Worm (Caenorhabditis elegans): ENCODE results near the gene srw-14.

srw-14 gene

ce11 chrV:15190903-15191302 is 34.8 kb upstream of the srw-14 start, which contains the start of gene Y75B12B.11 (continued):
- TF ChIP-seq F55B11.4 (tag; optimal IDR thresholded peaks at IDR 0.05; ENCODE audit: borderline replicate concordance, insufficient read depth) (no peak), ztf-6 (GFP tag; IDR thresholded peaks at IDR 0.05) (0 out of 2 replicates have a peak, but pooled peaks have one; percentile 75), F57C9.4 (tag; optimal IDR thresholded peaks at IDR 0.05) (peak; percentile 91), chd-7 (tag; optimal IDR thresholded peaks at IDR 0.05) (peak; percentile 97), nfya-2 (GFP tag; IDR thresholded peaks at IDR 0.05) (peak; percentile 90; the same call in 1 of the 2 replicates), attf-5 (GFP tag; optimal IDR thresholded peaks at IDR 0.05) (peak; percentile 89), hmg-1.2 (GFP tag; IDR thresholded peaks at IDR 0.05) (peak; percentile 85), ceh-27 (GFP tag; optimal IDR thresholded peaks at IDR 0.05) (peak; percentile 85), let-607 (tag; optimal IDR thresholded peaks at IDR 0.05) (peak; percentile 66 to 83), rpc-1 (optimal IDR thresholded peaks at IDR 0.05) (peak; percentile 97), rpc-1 (tag; optimal IDR thresholded peaks at IDR 0.05) (peak; percentile 97), madf-10 (tag; optimal IDR thresholded peaks at IDR 0.05) (peak; percentile 87), aptf-3 (GFP tag; IDR thresholded peaks at IDR 0.05) (peak; percentile 96), nhr-179 (tag; optimal IDR thresholded peaks at IDR 0.05) (peak; percentile 81), tbx-9 (tag; optimal IDR thresholded peaks at IDR 0.05; ENCODE audit: borderline replicate concordance) (peak; percentile 90), bed-1 (GFP tag; IDR thresholded peaks at IDR 0.05) (peak; percentile 94; the same call in 1 of the 2 replicates), fkh-3 (tag; optimal IDR thresholded peaks at IDR 0.05) (peak; percentile 93), ceh-40 (GFP tag; IDR thresholded peaks at IDR 0.05) (peak; percentile 94), dox-1 (GFP tag; IDR thresholded peaks at IDR 0.05) (peak; percentile 95), F52B5.7 (tag; optimal IDR thresholded peaks at IDR 0.05) (peak; percentile 97), rec-8 (tag; optimal IDR thresholded peaks at IDR 0.05) (peak; percentile 94 to 96), T26A5.8 (tag; optimal IDR thresholded peaks at IDR 0.05) (peak; percentile 98), bed-2 (GFP tag; IDR thresholded peaks at IDR 0.05) (no peak; the same call in 1 of the 2 replicates), ZK185.1 (tag; optimal IDR thresholded peaks at IDR 0.05; ENCODE audit: poor library complexity, severe bottlenecking) (peak; percentile 90), aptf-2 (GFP tag; conservative IDR thresholded peaks at IDR 0.05) (peak; percentile 73; the same call in 1 of the 2 replicates), lin-40 (tag; optimal IDR thresholded peaks at IDR 0.05) (peak; percentile 88), ztf-3 (GFP tag; optimal IDR thresholded peaks at IDR 0.05) (peak; percentile 46), nhr-90 (tag; optimal IDR thresholded peaks at IDR 0.05) (peak; percentile 98), K12H6.12 (tag; optimal IDR thresholded peaks at IDR 0.05) (peak; percentile 83), efl-1 (GFP tag; optimal IDR thresholded peaks at IDR 0.05) (peak; percentile 62), hlh-12 (tag; optimal IDR thresholded peaks at IDR 0.05) (peak; percentile 80)

- no peak for TF ChIP-seq dpff-1 (tag; optimal IDR thresholded peaks at IDR 0.05)
- TF ChIP-seq mel-28 (tag; optimal IDR thresholded peaks at IDR 0.05; ENCODE audit: borderline replicate concordance) = no peak
- no peak for TF ChIP-seq efl-1 (GFP tag; optimal IDR thresholded peaks at IDR 0.05)
- TF ChIP-seq gei-17 (GFP tag; optimal IDR thresholded peaks at IDR 0.05) = no peak
- TF ChIP-seq nhr-179 (tag; optimal IDR thresholded peaks at IDR 0.05) = no peak
- no peak for TF ChIP-seq ceh-79 (tag; optimal IDR thresholded peaks at IDR 0.05)
- no peak for TF ChIP-seq unc-130 (GFP tag; optimal IDR thresholded peaks at IDR 0.05)
These were observed 33.8 kb upstream of the srw-14 start for ce11 chrV:15191971-15192370.

ce11 chrV:15192377-15192776 is 33.4 kb upstream of the srw-14 start, which contains the start of gene plc-2:
Gene plc-2 (plus strand): TSS chrV:15192572.
- TF ChIP-seq akir-1 (GFP tag; optimal IDR thresholded peaks at IDR 0.05) = no peak
- TF ChIP-seq let-607 (tag; optimal IDR thresholded peaks at IDR 0.05) = peak; percentile 12 to 14
- TF ChIP-seq him-1 (tag; optimal IDR thresholded peaks at IDR 0.05) = no peak
- peak; percentile 11; the same call in 1 of the 2 replicates for TF ChIP-seq hmg-1.2 (GFP tag; IDR thresholded peaks at IDR 0.05)
- TF ChIP-seq ceh-100 (GFP tag; IDR thresholded peaks at IDR 0.05) = no peak
- no peak for TF ChIP-seq egl-44 (GFP tag; IDR thresholded peaks at IDR 0.05)
- no peak for TF ChIP-seq let-526 (GFP tag; IDR thresholded peaks at IDR 0.05)
- TF ChIP-seq nhr-90 (tag; optimal IDR thresholded peaks at IDR 0.05) = peak; percentile 21
- TF ChIP-seq Y79H2A.3 (GFP tag; conservative IDR thresholded peaks at IDR 0.05) = no peak
- no peak for TF ChIP-seq chd-7 (tag; optimal IDR thresholded peaks at IDR 0.05)
- TF ChIP-seq rcor-1 (GFP tag; IDR thresholded peaks at IDR 0.05) = no peak
- TF ChIP-seq C17E4.6 (GFP tag; IDR thresholded peaks at IDR 0.05) = no peak
- TF ChIP-seq dpl-1 (GFP tag; optimal IDR thresholded peaks at IDR 0.05) = no peak
- no peak for TF ChIP-seq madf-3 (GFP tag; IDR thresholded peaks at IDR 0.05)
- TF ChIP-seq lir-1 (GFP tag; conservative IDR thresholded peaks at IDR 0.05) = no peak
- no peak for TF ChIP-seq lin-54 (GFP tag; optimal IDR thresholded peaks at IDR 0.05)
